Fruit fly (Drosophila melanogaster) whole organism, embryonic: Measurements from ENCODE around the gene RabX5.

ENCODE experiments used
- Abd-B ChIP-seq: fragments of 200-800 bp; sonication (Bioruptor generic); optimal IDR thresholded peaks from 2 replicates; lab custom pipeline; 2018; ENCODE audit warnings: missing biosample characterization, mild to moderate bottlenecking, missing genetic modification characterization, moderate library complexity
- B-H2 ChIP-seq: fragments of 200-800 bp; sonication (Bioruptor generic); optimal IDR thresholded peaks from 2 replicates; lab custom pipeline; 2018; ENCODE audit warnings: missing biosample characterization, mild to moderate bottlenecking, missing genetic modification characterization
- CG10431 ChIP-seq: fragments of 200-800 bp; sonication (Bioruptor generic); optimal IDR thresholded peaks from 3 replicates; lab custom pipeline; 2018; ENCODE audit warnings: missing biosample characterization, mild to moderate bottlenecking, missing genetic modification characterization
- CG11398 ChIP-seq: fragments of 200-800 bp; sonication (Bioruptor generic); optimal IDR thresholded peaks from 2 replicates; lab custom pipeline; 2016; ENCODE audit warnings: missing biosample characterization, missing genetic modification characterization
- CG12942 ChIP-seq: fragments of 200-800 bp; sonication (Bioruptor generic); optimal IDR thresholded peaks from 3 replicates; lab custom pipeline; 2016; ENCODE audit warnings: missing biosample characterization, missing genetic modification characterization
- CG13775 ChIP-seq: fragments of 200-800 bp; sonication (Bioruptor generic); optimal IDR thresholded peaks from 3 replicates; lab custom pipeline; 2017; ENCODE audit warnings: missing biosample characterization, mild to moderate bottlenecking, missing genetic modification characterization
- CG14860 ChIP-seq: fragments of 200-800 bp; sonication (Bioruptor generic); IDR thresholded peaks from 3 replicates; pipeline ENCODE4 v1.3.6; 2022; ENCODE audit warnings: missing biosample characterization, missing genetic modification characterization; ENCODE audit not compliant: partially characterized antibody
- CG15011 ChIP-seq: fragments of 200-800 bp; sonication (Bioruptor generic); optimal IDR thresholded peaks from 3 replicates; lab custom pipeline; 2018; ENCODE audit warnings: missing biosample characterization, mild to moderate bottlenecking, missing genetic modification characterization
- CG15073 ChIP-seq: fragments of 200-800 bp; sonication (Bioruptor generic); optimal IDR thresholded peaks from 2 replicates; lab custom pipeline; 2016; ENCODE audit warnings: missing biosample characterization, missing genetic modification characterization
- CG15269 ChIP-seq: fragments of 200-800 bp; sonication (Bioruptor generic); optimal IDR thresholded peaks from 2 replicates; lab custom pipeline; 2018; ENCODE audit warnings: missing biosample characterization, mild to moderate bottlenecking, missing genetic modification characterization, moderate library complexity
- CG17568 ChIP-seq: fragments of 200-800 bp; sonication (Bioruptor generic); optimal IDR thresholded peaks from 2 replicates; lab custom pipeline; 2018; ENCODE audit warnings: missing biosample characterization, mild to moderate bottlenecking, missing genetic modification characterization, moderate library complexity
- CG18011 ChIP-seq: fragments of 200-800 bp; sonication (Bioruptor generic); optimal IDR thresholded peaks from 2 replicates; lab custom pipeline; 2017; ENCODE audit warnings: missing biosample characterization, missing genetic modification characterization, mild to moderate bottlenecking, moderate library complexity, missing genotype
- CG2712 ChIP-seq: fragments of 200-800 bp; optimal IDR thresholded peaks from 3 replicates; lab custom pipeline; 2019; ENCODE audit warnings: missing biosample characterization, mild to moderate bottlenecking, missing genetic modification characterization, moderate library complexity
- CG2889 ChIP-seq: fragments of 200-800 bp; sonication (Bioruptor generic); IDR thresholded peaks from 3 replicates; pipeline ENCODE4 v1.3.6; 2022; ENCODE audit warnings: missing biosample characterization, missing genetic modification characterization
- CG31224 ChIP-seq: fragments of 200-800 bp; sonication (Bioruptor generic); IDR thresholded peaks from 2 replicates; pipeline ENCODE4 v1.3.6; 2022; ENCODE audit warnings: missing biosample characterization, missing genetic modification characterization
- CG42726 ChIP-seq: fragments of 200-800 bp; sonication (Bioruptor generic); IDR thresholded peaks from 2 replicates; pipeline ENCODE4 v1.3.6; 2022; ENCODE audit warnings: missing biosample characterization, missing genetic modification characterization; ENCODE audit not compliant: partially characterized antibody
- CG7928 ChIP-seq: fragments of 200-800 bp; sonication (Bioruptor generic); optimal IDR thresholded peaks from 2 replicates; lab custom pipeline; 2017; ENCODE audit warnings: missing biosample characterization, mild to moderate bottlenecking, missing genetic modification characterization
- CG8281 ChIP-seq: fragments of 200-800 bp; sonication (Bioruptor generic); optimal IDR thresholded peaks from 2 replicates; lab custom pipeline; 2018; ENCODE audit warnings: missing biosample characterization, mild to moderate bottlenecking, missing genetic modification characterization, moderate library complexity
- CG9727 ChIP-seq: fragments of 200-800 bp; sonication (Bioruptor generic); optimal IDR thresholded peaks from 3 replicates; lab custom pipeline; 2017; ENCODE audit warnings: missing biosample characterization, mild to moderate bottlenecking, missing genetic modification characterization
- CG9817 ChIP-seq: fragments of 200-800 bp; sonication (Bioruptor generic); optimal IDR thresholded peaks from 2 replicates; lab custom pipeline; 2018; ENCODE audit warnings: missing biosample characterization, mild to moderate bottlenecking, missing genetic modification characterization, moderate library complexity
- CTCF ChIP-seq: fragments of 200-800 bp; sonication (Bioruptor generic); optimal IDR thresholded peaks from 2 replicates; lab custom pipeline; 2017; ENCODE audit warnings: missing biosample characterization, mild to moderate bottlenecking, missing genetic modification characterization, moderate library complexity
- CkIIα-i1 ChIP-seq: fragments of 200-800 bp; sonication (Bioruptor generic); IDR thresholded peaks from 2 replicates; pipeline ENCODE4 v1.3.6; 2022; ENCODE audit warnings: missing biosample characterization, missing genetic modification characterization
- Deaf1 ChIP-seq: fragments of 200-800 bp; optimal IDR thresholded peaks from 3 replicates; lab custom pipeline; 2019; ENCODE audit warnings: missing biosample characterization, mild to moderate bottlenecking, missing genetic modification characterization, moderate library complexity
- Drgx ChIP-seq: fragments of 200-800 bp; sonication (Bioruptor generic); IDR thresholded peaks from 2 replicates; pipeline ENCODE4 v1.3.6; 2022; ENCODE audit warnings: missing biosample characterization, missing genetic modification characterization
- Eip74EF ChIP-seq, 2 experiments: fragments of 200-800 bp in 1 of 2; fragments of >200 bp in 1 of 2; sonication (Bioruptor generic) in 1 of 2; optimal IDR thresholded peaks; 2 replicates each; lab custom pipeline; 2017 to 2019; ENCODE audit warnings: missing biosample characterization in 2 of 2, missing genetic modification characterization in 2 of 2, mild to moderate bottlenecking in 1 of 2, moderate library complexity in 1 of 2
- Lpt ChIP-seq: fragments of >200 bp; optimal IDR thresholded peaks from 2 replicates; lab custom pipeline; 2018; ENCODE audit warnings: missing biosample characterization, missing genetic modification characterization
- MTF-1 ChIP-seq: fragments of 200-800 bp; sonication (Bioruptor generic); optimal IDR thresholded peaks from 2 replicates; lab custom pipeline; 2018; ENCODE audit warnings: missing biosample characterization, mild to moderate bottlenecking, missing genetic modification characterization, borderline replicate concordance
- Med ChIP-seq: fragments of 200-800 bp; sonication (Bioruptor generic); peaks from one replicate; lab custom pipeline; 2016; ENCODE audit warnings: missing biosample characterization, missing genetic modification characterization, mild to moderate bottlenecking, inconsistent platforms, moderate library complexity
- Mrtf ChIP-seq: fragments of 200-800 bp; sonication (Bioruptor generic); IDR thresholded peaks from 3 replicates; pipeline ENCODE4 v1.3.6; 2022; ENCODE audit warnings: missing biosample characterization, missing genetic modification characterization
- NK7.1 ChIP-seq: fragments of 200-800 bp; sonication (Bioruptor generic); optimal IDR thresholded peaks from 3 replicates; lab custom pipeline; 2016; ENCODE audit warnings: missing biosample characterization, missing genetic modification characterization
- Ravus ChIP-seq: fragments of 200-800 bp; sonication (Bioruptor generic); IDR thresholded peaks from 2 replicates; pipeline ENCODE4 v1.3.6; 2022; ENCODE audit warnings: missing biosample characterization, missing genetic modification characterization
- Sox102F ChIP-seq: fragments of 200-800 bp; sonication (Bioruptor generic); optimal IDR thresholded peaks from 2 replicates; lab custom pipeline; 2018; ENCODE audit warnings: missing biosample characterization, mild to moderate bottlenecking, missing genetic modification characterization, moderate library complexity
- abd-A ChIP-seq: fragments of 200-800 bp; sonication (Bioruptor generic); optimal IDR thresholded peaks from 3 replicates; lab custom pipeline; 2019; ENCODE audit warnings: missing biosample characterization, mild to moderate bottlenecking, missing genetic modification characterization, moderate library complexity
- cato ChIP-seq: fragments of 200-800 bp; sonication (Bioruptor generic); optimal IDR thresholded peaks from 2 replicates; lab custom pipeline; 2016; ENCODE audit warnings: missing biosample characterization, missing genetic modification characterization, borderline replicate concordance
- caup ChIP-seq: fragments of 200-800 bp; sonication (Bioruptor generic); optimal IDR thresholded peaks from 3 replicates; lab custom pipeline; 2017; ENCODE audit warnings: missing biosample characterization, mild to moderate bottlenecking, missing genetic modification characterization, moderate library complexity; ENCODE audit not compliant: severe bottlenecking
- croc ChIP-seq: fragments of 200-800 bp; sonication (Bioruptor generic); conservative IDR thresholded peaks from 3 replicates; pipeline ENCODE4 v1.3.6; 2022; ENCODE audit warnings: missing biosample characterization, missing genetic modification characterization
- disco-r ChIP-seq: fragments of 200-800 bp; sonication (Bioruptor generic); optimal IDR thresholded peaks from 2 replicates; lab custom pipeline; 2016; ENCODE audit warnings: missing biosample characterization, missing genetic modification characterization
- gsb ChIP-seq: fragments of 200-800 bp; sonication (Bioruptor generic); IDR thresholded peaks from 2 replicates; pipeline ENCODE4 v1.3.6; 2022; ENCODE audit warnings: missing biosample characterization, missing genetic modification characterization
- gsb-n ChIP-seq: fragments of 200-800 bp; sonication (Bioruptor generic); optimal IDR thresholded peaks from 3 replicates; lab custom pipeline; 2018; ENCODE audit warnings: missing biosample characterization, mild to moderate bottlenecking, missing genetic modification characterization
- ham ChIP-seq: fragments of 200-800 bp; sonication (Bioruptor generic); IDR thresholded peaks from 2 replicates; pipeline ENCODE4 v1.3.6; 2022; ENCODE audit warnings: missing biosample characterization, missing genetic modification characterization
- hb ChIP-seq: fragments of 200-800 bp; sonication (Bioruptor generic); IDR thresholded peaks from 3 replicates; pipeline ENCODE4 v1.3.6; 2022; ENCODE audit warnings: missing biosample characterization, missing genetic modification characterization; ENCODE audit not compliant: partially characterized antibody
- her ChIP-seq: fragments of 200-800 bp; sonication (Bioruptor generic); optimal IDR thresholded peaks from 2 replicates; lab custom pipeline; 2016; ENCODE audit warnings: missing biosample characterization, missing genetic modification characterization
- knrl ChIP-seq: fragments of 200-800 bp; sonication (Bioruptor generic); IDR thresholded peaks from 3 replicates; pipeline ENCODE4 v1.3.6; 2022; ENCODE audit warnings: missing biosample characterization, missing genetic modification characterization; ENCODE audit not compliant: partially characterized antibody
- onecut ChIP-seq: fragments of 200-800 bp; sonication (Bioruptor generic); IDR thresholded peaks from 2 replicates; pipeline ENCODE4 v1.3.6; 2022; ENCODE audit warnings: missing biosample characterization, missing genetic modification characterization
- p53 ChIP-seq: fragments of 200-800 bp; sonication (Bioruptor generic); optimal IDR thresholded peaks from 2 replicates; lab custom pipeline; 2016; ENCODE audit warnings: missing biosample characterization, missing genetic modification characterization
- peb ChIP-seq: fragments of 200-800 bp; sonication (Bioruptor generic); IDR thresholded peaks from 2 replicates; pipeline ENCODE4 v1.3.6; 2022; ENCODE audit warnings: missing biosample characterization, missing genetic modification characterization
- sens ChIP-seq: fragments of 200-800 bp; sonication (Bioruptor generic); peaks from one replicate; lab custom pipeline; 2016; ENCODE audit warnings: missing biosample characterization, missing genetic modification characterization
- sr ChIP-seq: fragments of 200-800 bp; sonication (Bioruptor generic); IDR thresholded peaks from 3 replicates; pipeline ENCODE4 v1.3.6; 2022; ENCODE audit warnings: missing biosample characterization, missing genetic modification characterization
- trem ChIP-seq: fragments of 200-800 bp; optimal IDR thresholded peaks from 3 replicates; lab custom pipeline; 2019; ENCODE audit warnings: missing biosample characterization, mild to moderate bottlenecking, missing genetic modification characterization, moderate library complexity
- trh ChIP-seq: fragments of 200-800 bp; sonication (Bioruptor generic); optimal IDR thresholded peaks from 2 replicates; lab custom pipeline; 2016; ENCODE audit warnings: missing biosample characterization, missing genetic modification characterization
- z ChIP-seq: fragments of 200-800 bp; sonication (Bioruptor generic); IDR thresholded peaks from 3 replicates; pipeline ENCODE4 v1.3.6; 2022; ENCODE audit warnings: missing biosample characterization, missing genetic modification characterization

Gene RabX5

dm6 chr3L:1668504-1668903 is 1.4 kb downstream of the RabX5 start, which contains the start of gene RpL23A (continued):
- peak; percentile 96 for TF ChIP-seq her (GFP tag; lab: Kevin White, UChicago)
- peak; percentile 22 for TF ChIP-seq CG15073 (GFP tag; lab: Kevin White, UChicago)
- no peak for TF ChIP-seq CG14860 (GFP tag; lab: Robert Waterston, UW)
- peak; percentile 97 for TF ChIP-seq B-H2 (GFP tag; lab: Kevin White, UChicago)
- peak; percentile 99 for TF ChIP-seq caup (GFP tag; lab: Kevin White, UChicago)
- TF ChIP-seq CG9727 = peak; percentile 97
- peak in 1 of 2 experiments; percentile 70 for TF ChIP-seq Eip74EF (GFP tag; optimal IDR thresholded peaks at IDR 0.05; lab: Kevin White, UChicago)
- peak; percentile 62 for TF ChIP-seq Ravus
- TF ChIP-seq CG17568 (GFP tag; lab: Kevin White, UChicago) = no peak
- TF ChIP-seq gsb (GFP tag; lab: Robert Waterston, UW) = peak; percentile 88
- peak; percentile 88 for TF ChIP-seq CG31224 (GFP tag; lab: Robert Waterston, UW)
- TF ChIP-seq croc (GFP tag; lab: Robert Waterston, UW) = peak; percentile 85
- peak; percentile 91 for TF ChIP-seq ham (GFP tag; lab: Robert Waterston, UW)
- TF ChIP-seq Drgx (GFP tag; lab: Robert Waterston, UW) = peak; percentile 70
- TF ChIP-seq Mrtf (GFP tag; lab: Robert Waterston, UW) = peak; percentile 90
- TF ChIP-seq CG7928 (GFP tag; lab: Kevin White, UChicago) = peak; percentile 74
- peak; percentile 96 for TF ChIP-seq CG9817 (tag; lab: Kevin White, UChicago)
- TF ChIP-seq z (GFP tag; lab: Robert Waterston, UW) = peak; percentile 39; the same call in 1 of the 3 replicates
- peak; percentile 92 for TF ChIP-seq gsb-n
- TF ChIP-seq CG2889 (GFP tag; lab: Robert Waterston, UW) = peak; percentile 85
- peak; percentile 95 for TF ChIP-seq CG12942 (GFP tag; lab: Kevin White, UChicago)
- TF ChIP-seq CG15011 = peak; percentile 92
- TF ChIP-seq abd-A (tag; lab: Kevin White, UChicago) = peak; percentile 62
- peak; percentile 94 for TF ChIP-seq NK7.1 (GFP tag; lab: Kevin White, UChicago)
- TF ChIP-seq cato = peak; percentile 89
- peak; percentile 82 for TF ChIP-seq peb (GFP tag; lab: Robert Waterston, UW)
- TF ChIP-seq Med (GFP tag; lab: Kevin White, UChicago) = peak; percentile 100
- TF ChIP-seq CG42726 = peak; percentile 83
- peak; percentile 87 for TF ChIP-seq CG18011
- peak; percentile 95 for TF ChIP-seq disco-r
- peak; percentile 61 for TF ChIP-seq Deaf1 (tag; lab: Kevin White, UChicago)
- peak; percentile 97 for TF ChIP-seq MTF-1
- peak; percentile 72 for TF ChIP-seq knrl (GFP tag; lab: Robert Waterston, UW)
- no peak for TF ChIP-seq Lpt (GFP tag; lab: Kevin White, UChicago)
- TF ChIP-seq sens (GFP tag; lab: Kevin White, UChicago) = peak; percentile 98
- peak; percentile 86 for TF ChIP-seq CG15269 (tag; lab: Kevin White, UChicago)
- peak; percentile 92 for TF ChIP-seq sr (GFP tag; lab: Robert Waterston, UW)
- peak; percentile 98 for TF ChIP-seq CG13775
- peak; percentile 92 for TF ChIP-seq CG10431 (GFP tag; lab: Kevin White, UChicago)
- peak; percentile 93 for TF ChIP-seq CG2712 (tag; lab: Kevin White, UChicago)
- TF ChIP-seq trem = peak; percentile 91
- TF ChIP-seq onecut (GFP tag; lab: Robert Waterston, UW) = peak; percentile 93
- TF ChIP-seq Sox102F (GFP tag; lab: Kevin White, UChicago) = no peak
- TF ChIP-seq CTCF = peak; percentile 65
- TF ChIP-seq CkIIα-i1 (GFP tag; lab: Robert Waterston, UW) = peak; percentile 52; the same call in 1 of the 2 replicates
- TF ChIP-seq CG8281 (tag; lab: Kevin White, UChicago) = peak; percentile 75
- peak; percentile 96 for TF ChIP-seq CG11398
- no peak for TF ChIP-seq hb (GFP tag; lab: Robert Waterston, UW)
- peak; percentile 85 for TF ChIP-seq Abd-B
- peak; percentile 93 for TF ChIP-seq trh
- TF ChIP-seq p53 (GFP tag; lab: Kevin White, UChicago) = peak; percentile 97
